Worm (Caenorhabditis elegans) whole organism, midembryonic: Measurements from ENCODE around the gene C13A2.6.

Experiments
- T22C8.4 ChIP-seq: fragments of 200-800 bp; sonication (Bioruptor generic); IDR thresholded peaks from 2 replicates; pipeline ENCODE4 v1.3.6; 2022; ENCODE audit warnings: missing genetic modification characterization, missing compliant biosample characterization
- flt-1 ChIP-seq: fragments of 200-800 bp; sonication (Bioruptor generic); IDR thresholded peaks from 2 replicates; pipeline ENCODE4 v1.3.6; 2022; ENCODE audit warnings: missing genetic modification characterization, missing compliant biosample characterization
- klf-2 ChIP-seq: fragments of 200-800 bp; sonication (Bioruptor generic); conservative IDR thresholded peaks from 2 replicates; pipeline ENCODE4 v1.3.6; 2022; ENCODE audit warnings: missing genetic modification reagents, missing genetic modification characterization, missing compliant biosample characterization
- med-1 ChIP-seq: sonication (generic microtip); optimal IDR thresholded peaks from 2 replicates; lab custom pipeline; 2017; ENCODE audit warnings: missing genetic modification characterization, mild to moderate bottlenecking, missing compliant biosample characterization, antibody characterized with exemption, missing genetic modification reagents; ENCODE audit not compliant: insufficient read depth
- ref-1 ChIP-seq: fragments of 200-800 bp; sonication (Bioruptor generic); conservative IDR thresholded peaks from 2 replicates; pipeline ENCODE4 v1.3.6; 2022; ENCODE audit warnings: missing genetic modification reagents, missing genetic modification characterization, missing compliant biosample characterization
- ztf-29 ChIP-seq: fragments of 200-800 bp; sonication (Bioruptor generic); IDR thresholded peaks from 2 replicates; pipeline ENCODE4 v1.3.6; 2022; ENCODE audit warnings: missing genetic modification reagents, missing genetic modification characterization, missing compliant biosample characterization

DNA sequence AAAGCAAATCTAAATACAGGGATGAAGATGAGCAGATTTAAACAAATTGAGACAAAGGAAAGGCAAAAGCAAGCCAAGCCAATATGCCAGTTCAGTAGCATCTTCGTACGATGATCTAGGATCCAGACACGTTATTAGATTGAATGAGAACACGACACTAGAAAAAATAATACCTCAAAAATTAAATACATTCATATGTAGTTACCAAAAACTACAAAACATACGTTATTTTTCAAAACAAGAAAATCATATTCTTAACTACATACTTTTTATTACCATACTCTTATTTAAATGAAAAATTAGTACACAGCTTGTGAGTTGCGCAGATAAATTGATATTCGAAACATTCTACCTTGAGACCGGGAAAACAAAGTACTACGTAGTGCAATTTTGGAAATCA lies 43.7 kb downstream of the C13A2.6 start, which contains the start of gene srx-6:
- TF ChIP-seq med-1 (GFP tag; lab: Kevin White, UChicago) (no peak), flt-1 (GFP tag; lab: Robert Waterston, UW) (no peak), ref-1 (no peak), T22C8.4 (no peak), ztf-29 (no peak), klf-2 (GFP tag; lab: Robert Waterston, UW) (no peak)
